Fruit fly (Drosophila melanogaster) ovary, adult (tissue): ENCODE data around the gene L2HGDH.

Experiments
- CG17801 ChIP-seq: fragments of 200-800 bp; optimal IDR thresholded peaks from 2 replicates; lab custom pipeline; 2019; ENCODE audit warnings: missing biosample characterization, mild to moderate bottlenecking, missing genetic modification characterization, moderate library complexity; ENCODE audit not compliant: partially characterized antibody

The L2HGDH gene

DNA sequence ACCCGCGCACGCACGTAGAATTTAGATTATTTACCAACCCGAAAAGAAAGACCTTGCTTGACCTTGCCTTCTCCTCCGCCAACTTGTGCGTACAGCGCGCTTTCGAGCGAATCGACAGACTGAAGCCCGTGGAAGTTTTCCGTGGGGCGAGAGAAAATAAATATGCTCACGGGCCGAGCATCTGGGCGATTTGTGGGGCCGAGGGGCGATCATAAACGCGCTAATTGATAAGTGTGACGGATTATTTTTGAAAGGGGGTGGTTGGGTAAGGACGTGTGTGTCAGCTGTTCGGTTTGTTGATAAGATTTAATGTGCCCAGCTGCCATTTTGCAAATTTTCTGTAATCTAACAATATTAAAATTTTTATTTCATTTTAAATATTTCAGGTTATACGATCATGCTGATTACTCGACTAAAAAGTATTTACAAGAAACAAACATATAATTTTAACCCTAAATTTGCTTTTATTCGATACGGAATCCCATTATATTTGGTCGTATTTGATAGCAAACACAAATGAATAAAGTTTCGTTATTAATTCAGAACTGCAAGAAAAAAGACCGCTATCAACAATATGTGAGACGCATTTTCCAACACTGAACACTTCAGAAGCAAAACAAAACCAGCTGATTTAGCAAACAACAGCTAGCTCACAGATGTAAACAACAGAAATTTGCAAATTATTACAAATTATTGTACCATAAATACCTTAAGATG, at the start of gene L2HGDH, which contains the start of gene CG10431:
Gene L2HGDH (minus strand): TSS at position 386 of the 717 bp plus-strand sequence.
Gene CG10431 (plus strand): TSS at position 648 of the 717 bp plus-strand sequence.
- peak; percentile 27 for TF ChIP-seq CG17801 (GFP tag; lab: Kevin White, UChicago)

DNA sequence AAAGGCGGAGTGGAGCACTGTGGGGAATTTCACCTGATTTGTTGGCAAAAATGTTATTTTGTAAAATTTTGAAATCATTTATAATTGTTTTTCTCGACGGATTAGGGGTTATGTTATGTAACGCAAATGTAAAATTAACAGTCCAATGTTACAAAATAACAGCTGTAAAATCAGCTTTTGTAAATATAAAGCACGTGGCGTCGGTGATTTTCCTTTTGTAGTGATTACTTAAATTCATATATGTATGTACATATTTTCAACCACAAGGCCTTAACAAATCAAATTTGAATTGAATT, 47.9 kb upstream of the L2HGDH start, which contains the start of gene CG15172:
Gene CG15172 (plus strand): TSS at position 197 of the 296 bp plus-strand sequence.
- no peak for TF ChIP-seq CG17801 (GFP tag; lab: Kevin White, UChicago)

DNA sequence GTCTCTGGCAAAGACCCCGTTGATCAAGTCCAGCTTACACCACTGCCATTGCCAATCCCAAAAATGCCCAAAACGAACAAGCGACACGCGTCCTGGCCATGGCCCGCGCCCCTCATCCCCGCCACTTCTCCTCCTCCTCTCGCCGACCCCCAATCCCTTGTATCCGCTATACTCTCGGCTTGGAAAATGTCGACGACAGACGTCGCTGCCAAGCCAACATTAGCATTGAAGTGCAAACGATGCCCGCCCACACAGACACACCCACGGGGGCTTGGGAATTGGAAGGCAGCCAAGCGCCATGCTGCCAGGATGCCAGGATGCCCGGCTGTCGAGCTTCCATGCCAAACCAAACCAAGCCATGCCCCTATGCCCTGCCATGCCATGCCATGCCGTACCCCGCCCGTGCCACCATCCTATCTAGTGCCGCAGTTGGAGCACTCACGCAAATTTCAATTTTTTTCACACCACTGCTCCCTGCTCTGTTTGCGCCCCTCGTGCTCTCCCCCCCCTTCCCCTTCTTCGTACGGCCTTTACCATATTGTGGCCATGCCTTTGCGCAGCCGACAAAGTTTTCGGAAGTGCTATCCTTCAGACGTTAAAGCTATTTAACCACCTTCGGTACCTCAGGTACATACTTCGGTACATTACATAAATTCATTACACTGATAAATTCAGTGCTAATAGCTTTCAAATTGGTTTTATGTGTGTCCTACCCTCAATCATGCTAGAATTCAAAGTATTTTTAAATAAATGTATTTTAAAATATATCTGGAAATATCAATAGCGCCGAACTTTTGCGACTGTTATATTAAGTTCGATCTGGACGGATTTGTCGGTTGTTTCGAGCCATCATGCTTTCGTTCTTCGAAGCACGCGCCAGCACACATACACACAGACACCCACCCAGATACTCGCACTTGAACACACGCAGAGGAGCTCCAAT, 47.3 kb upstream of the L2HGDH start:
- no peak for TF ChIP-seq CG17801 (GFP tag; lab: Kevin White, UChicago)

DNA sequence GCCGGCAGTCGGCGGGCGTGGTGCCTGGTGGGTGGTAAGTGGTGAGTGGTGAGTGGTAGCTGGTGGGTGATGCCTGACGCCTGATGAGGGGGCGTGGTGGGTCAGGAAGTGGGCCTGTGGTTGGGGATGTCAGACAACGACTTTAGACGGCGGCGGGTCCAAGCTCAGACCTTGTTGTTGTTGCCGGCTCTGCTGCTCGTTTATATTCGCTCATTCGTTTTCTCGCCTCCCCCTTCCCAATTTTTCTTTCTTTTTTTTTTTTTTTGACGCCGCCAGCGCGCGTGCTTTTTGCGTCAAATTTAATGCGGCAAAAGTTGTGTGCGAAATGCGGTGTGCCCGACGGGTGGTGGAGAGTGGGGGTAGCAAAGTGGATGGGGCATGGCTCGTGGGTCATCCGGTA, 45.4 kb upstream of the L2HGDH start:
- no peak for TF ChIP-seq CG17801 (GFP tag; lab: Kevin White, UChicago)

DNA sequence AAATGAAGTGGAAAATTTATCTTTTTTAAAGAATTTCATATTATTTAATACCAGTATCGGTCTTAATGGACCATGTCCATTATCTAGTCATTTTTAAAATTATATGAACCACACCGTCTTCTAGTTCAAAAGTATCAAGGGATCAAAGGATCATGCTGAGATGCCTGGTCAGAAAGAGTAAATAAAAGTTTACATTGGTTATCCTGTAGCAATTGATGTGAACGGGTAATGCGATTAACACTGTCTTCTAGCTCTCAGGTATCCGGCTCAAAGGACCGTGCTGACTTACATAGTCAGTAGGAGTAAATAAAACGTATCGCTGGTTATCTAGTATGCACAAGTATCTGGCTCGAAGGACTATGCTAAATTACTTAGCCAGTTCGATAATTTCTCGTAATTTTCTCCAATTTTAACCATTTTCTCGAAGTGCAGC, 44.9 kb upstream of the L2HGDH start:
- TF ChIP-seq CG17801 (GFP tag; lab: Kevin White, UChicago) = no peak

DNA sequence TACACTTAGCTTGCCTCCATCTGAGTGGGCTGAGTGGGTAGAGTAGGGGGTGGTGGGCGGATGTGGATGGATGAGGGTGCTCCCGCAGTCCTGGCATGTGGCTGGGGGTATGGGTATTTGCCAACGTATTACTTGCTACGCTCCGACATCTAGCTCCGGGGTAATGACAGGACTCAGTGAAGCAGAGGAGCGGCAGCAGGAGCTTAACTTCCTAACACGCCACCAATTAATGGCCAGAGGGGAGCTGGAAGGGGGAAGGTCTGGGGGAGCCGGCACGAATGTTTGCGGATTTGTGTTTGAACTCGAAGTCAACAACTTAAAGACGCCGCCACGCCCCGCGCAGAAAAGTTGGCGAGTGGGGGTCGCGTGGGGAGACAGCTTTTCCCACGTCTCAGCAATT, 44.0 kb upstream of the L2HGDH start:
- TF ChIP-seq CG17801 (GFP tag; lab: Kevin White, UChicago) = no peak

DNA sequence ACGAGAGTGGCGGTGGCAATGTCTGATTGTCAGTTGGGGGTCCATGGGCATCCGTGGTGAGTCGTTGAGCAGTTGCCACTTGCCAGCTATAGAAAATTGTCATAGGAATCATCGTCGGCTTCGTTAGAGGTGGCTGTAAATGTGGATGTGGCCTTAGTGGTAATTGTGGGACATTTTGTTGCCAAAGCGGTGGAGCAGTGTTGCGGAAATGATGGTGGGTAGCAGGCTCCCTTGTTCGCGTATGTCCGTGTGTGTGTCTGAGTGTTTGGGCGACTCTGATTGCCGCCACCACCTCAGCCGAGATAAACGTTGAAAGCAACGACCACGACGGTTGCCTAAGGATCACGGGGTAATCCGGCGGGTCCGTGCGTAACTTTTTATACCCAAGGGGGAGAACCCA, 42.8 kb upstream of the L2HGDH start:
- no peak for TF ChIP-seq CG17801 (GFP tag; lab: Kevin White, UChicago)

DNA sequence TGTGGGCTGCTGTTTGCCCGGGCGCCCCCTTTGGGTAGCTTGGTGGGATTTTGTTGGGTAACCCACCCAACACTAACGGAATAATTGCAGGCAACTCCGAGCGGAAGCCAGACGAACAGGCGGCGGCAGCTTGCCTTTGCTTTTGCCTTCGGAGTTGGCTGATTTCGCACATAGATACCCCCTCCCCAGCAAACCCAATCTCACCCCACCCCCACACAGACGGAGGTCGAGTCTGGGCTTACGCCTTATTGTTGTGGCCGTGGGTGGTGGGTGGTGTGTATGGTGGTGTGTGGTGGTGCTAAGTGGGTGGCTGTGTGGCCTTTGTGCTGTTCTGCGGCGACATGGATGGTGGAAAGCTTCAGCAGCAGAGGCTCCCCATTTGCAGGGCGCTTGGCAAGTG, 41.4 kb upstream of the L2HGDH start:
- no peak for TF ChIP-seq CG17801 (GFP tag; lab: Kevin White, UChicago)

DNA sequence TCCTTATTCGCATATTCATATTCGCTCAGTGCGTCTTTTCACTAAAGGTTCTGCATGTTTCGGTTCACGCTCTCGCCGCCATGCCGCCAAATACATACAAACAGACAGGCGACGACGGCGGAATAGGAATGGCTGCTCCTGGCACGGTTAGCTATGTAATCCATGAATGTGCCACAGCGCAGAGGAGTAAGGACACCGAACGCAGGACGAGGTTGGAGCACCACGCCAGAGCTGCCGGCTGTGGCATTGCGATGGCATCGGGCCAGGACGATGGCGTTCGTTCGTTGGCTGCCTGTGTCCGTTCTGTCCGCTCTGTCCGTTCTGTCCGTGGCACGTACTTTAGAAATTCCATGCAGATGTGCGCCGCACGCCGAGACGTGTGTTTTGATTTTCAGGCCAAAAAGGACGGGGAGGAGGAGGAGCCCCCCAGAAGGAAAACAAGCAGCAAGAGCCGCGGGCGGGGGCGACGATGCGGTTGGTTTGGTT, 40.7 kb upstream of the L2HGDH start:
- TF ChIP-seq CG17801 (GFP tag; lab: Kevin White, UChicago) = no peak

DNA sequence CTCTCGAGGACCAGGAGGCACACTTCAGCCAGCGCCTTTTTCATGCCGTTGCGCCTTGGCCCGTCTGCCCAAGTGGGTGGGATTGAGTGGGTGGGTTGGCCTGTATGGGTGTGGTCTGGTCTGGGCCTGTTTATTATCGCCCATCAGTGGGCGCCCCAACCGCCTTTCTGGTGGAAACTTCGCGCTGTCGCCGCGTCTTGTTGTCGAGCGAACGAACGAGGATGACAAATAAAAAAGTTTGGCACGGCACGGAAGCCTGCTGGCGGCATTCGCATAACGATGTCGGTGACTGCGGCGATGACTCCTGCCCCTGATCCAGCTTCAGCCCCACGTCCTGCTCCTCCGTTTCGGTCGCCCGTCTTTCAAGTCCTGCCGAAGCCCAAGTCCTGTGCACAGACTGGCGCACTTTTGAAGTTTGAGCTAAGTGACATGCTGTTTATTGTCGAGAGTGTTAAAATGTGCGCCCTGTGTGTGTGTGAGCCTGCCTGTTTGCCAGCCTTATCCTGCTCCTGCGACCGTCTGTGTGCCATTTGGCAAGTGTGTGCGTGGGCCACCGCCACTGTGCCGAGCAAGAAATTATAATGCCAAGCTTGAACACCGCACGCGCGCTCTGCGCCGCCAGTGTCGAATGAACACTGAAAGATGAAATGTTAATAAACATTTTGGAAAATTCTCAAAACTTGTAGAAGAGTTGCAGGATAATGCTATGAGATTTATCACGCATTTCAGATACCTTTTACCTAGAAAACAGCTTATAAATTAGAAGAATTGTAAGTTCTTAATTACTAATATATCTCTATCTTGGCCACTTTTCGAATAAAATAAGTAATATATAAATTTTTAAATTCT, 40.0 kb upstream of the L2HGDH start:
- TF ChIP-seq CG17801 (GFP tag; lab: Kevin White, UChicago) = no peak

DNA sequence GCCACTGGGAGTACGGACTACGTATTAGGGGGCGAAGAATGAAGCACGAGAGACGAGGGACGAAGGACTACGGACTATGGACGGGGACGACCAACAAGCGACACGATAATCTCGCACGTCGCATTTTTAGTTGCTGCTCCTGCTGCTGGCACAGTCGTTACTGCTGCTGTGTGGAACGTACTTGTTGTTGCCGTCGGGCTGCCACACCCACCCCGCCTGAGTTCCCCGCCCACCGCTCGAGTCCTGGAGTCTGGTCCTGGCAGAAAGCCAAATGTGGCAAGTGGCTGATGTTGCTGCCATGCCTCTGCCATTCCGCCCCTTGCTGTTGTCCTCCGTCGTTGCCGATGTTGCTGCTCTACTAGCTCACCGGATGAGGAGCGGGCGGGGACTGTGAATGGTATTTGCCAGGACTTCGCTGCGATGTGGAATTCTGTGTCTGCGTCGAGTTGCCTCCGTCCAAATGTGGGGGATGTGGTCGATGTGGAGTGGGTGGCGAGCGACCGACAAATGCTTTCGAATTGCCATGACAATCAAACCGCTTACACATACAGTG, 38.6 kb upstream of the L2HGDH start:
- no peak for TF ChIP-seq CG17801 (GFP tag; lab: Kevin White, UChicago)

DNA sequence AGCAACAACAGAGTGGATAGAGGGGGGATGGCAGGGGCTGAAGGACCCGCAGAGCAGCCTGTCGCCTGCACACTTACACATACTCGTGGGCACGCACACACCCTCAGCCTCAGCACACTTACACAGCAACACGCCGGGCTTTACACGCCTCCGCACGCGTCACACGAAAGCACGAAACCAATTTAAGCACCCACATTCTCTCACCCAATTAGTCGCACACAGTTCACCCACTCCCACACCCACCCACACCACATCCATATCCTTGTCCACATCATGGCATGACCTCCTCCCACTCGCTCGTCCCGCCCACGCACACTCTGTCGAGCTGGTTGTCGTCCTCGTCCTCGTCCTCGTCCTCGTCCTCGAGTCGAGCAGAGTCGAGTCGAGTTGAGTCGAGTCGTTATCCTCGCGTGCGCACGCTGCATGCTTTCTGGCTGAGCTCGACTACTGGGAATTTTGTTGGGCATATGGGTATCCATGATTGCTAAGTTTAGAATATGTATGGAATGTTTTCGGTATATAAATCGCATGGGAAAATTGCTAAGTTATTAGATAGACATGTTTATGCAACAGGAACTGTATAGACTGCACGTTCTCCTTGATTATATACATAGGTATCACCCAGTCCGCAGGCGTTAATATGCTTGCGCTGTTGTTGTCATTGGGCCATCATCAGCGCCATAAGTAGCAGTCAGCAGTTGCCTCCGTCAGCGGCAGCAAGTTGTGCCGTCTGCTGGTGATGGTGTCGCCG, 37.8 kb upstream of the L2HGDH start:
- TF ChIP-seq CG17801 (GFP tag; lab: Kevin White, UChicago) = no peak

DNA sequence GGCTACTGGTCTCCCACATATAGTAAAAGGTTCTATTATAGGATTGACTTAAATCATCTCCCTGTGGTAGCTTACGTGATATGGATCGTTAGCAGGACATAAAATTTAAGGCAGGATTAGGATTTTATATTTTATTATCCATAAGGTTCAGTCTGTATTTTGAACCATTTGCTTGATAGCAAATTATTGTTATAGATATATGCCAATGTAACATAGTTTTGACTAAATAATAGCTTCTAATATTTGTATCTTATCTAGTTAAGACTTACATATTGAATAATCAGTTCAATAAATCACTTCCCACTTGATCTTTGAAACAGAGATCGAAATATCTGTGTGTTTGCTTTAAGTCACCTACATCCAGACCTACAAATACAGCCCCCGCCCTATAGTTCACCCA, 36.3 kb upstream of the L2HGDH start, which contains the start of gene robl37BC:
Gene robl37BC (plus strand): TSS at position 301 of the 400 bp plus-strand sequence.
- TF ChIP-seq CG17801 (GFP tag; lab: Kevin White, UChicago) = no peak
